Worm (Caenorhabditis elegans) whole organism, L1 larva: ENCODE measurements around the gene F18A11.2.

ENCODE experiments used
- blmp-1 ChIP-seq: fragments of 150-350 bp; optimal IDR thresholded peaks from 2 replicates; lab custom pipeline; 2014; ENCODE audit warnings: missing biosample characterization, missing genetic modification characterization
- ceh-8 ChIP-seq: fragments of 200-800 bp; sonication (Bioruptor generic); optimal IDR thresholded peaks from 2 replicates; lab custom pipeline; 2018; ENCODE audit warnings: mild to moderate bottlenecking, missing genetic modification characterization, moderate library complexity, missing compliant biosample characterization
- dpl-1 ChIP-seq, 3 experiments: fragments of 150-350 bp in 2 of 3; sonication (generic microtip) in 1 of 3; optimal IDR thresholded peaks; 2 replicates each; lab custom pipeline; 2014 to 2017; ENCODE audit warnings: missing biosample characterization in 3 of 3, missing genetic modification characterization in 3 of 3, missing genetic modification reagents in 3 of 3
- dsc-1 ChIP-seq: sonication (generic microtip); optimal IDR thresholded peaks from 2 replicates; lab custom pipeline; 2016; ENCODE audit warnings: mild to moderate bottlenecking, missing genetic modification characterization, missing compliant biosample characterization
- efl-1 ChIP-seq, 4 experiments: fragments of 150-350 bp; optimal IDR thresholded peaks in 3 of 4; peaks in 1 of 4; 1 replicate in 1 of 4; 2 replicates in 3 of 4; lab custom pipeline; 2014; ENCODE audit warnings: missing biosample characterization in 2 of 4, missing genetic modification characterization in 2 of 4, missing genetic modification reagents in 2 of 4
- efl-3 ChIP-seq: fragments of 200-800 bp; sonication (Bioruptor generic); optimal IDR thresholded peaks from 2 replicates; lab custom pipeline; 2018; ENCODE audit warnings: mild to moderate bottlenecking, missing genetic modification characterization, missing compliant biosample characterization
- egl-13 ChIP-seq: sonication (generic microtip); optimal IDR thresholded peaks from 2 replicates; lab custom pipeline; 2016; ENCODE audit warnings: missing genotype, missing genetic modification reagents, missing genetic modification characterization, missing compliant biosample characterization
- egl-27 ChIP-seq, 2 experiments: fragments of 150-350 bp in 1 of 2; sonication (generic microtip); optimal IDR thresholded peaks; 3 replicates each; lab custom pipeline; 2017 to 2018; ENCODE audit warnings: missing biosample characterization in 2 of 2, missing genetic modification characterization in 2 of 2, missing genetic modification reagents in 2 of 2
- elt-2 ChIP-seq: sonication (generic microtip); optimal IDR thresholded peaks from 2 replicates; lab custom pipeline; 2016; ENCODE audit warnings: missing genetic modification characterization, mild to moderate bottlenecking, inconsistent platforms, missing compliant biosample characterization, missing genetic modification reagents
- fkh-4 ChIP-seq: sonication (generic microtip); optimal IDR thresholded peaks from 2 replicates; lab custom pipeline; 2016; ENCODE audit warnings: missing compliant biosample characterization, missing genetic modification characterization, borderline replicate concordance
- fkh-8 ChIP-seq: sonication (generic microtip); optimal IDR thresholded peaks from 2 replicates; lab custom pipeline; 2016; ENCODE audit warnings: mild to moderate bottlenecking, missing genetic modification characterization, missing compliant biosample characterization
- fos-1 ChIP-seq: fragments of 150-350 bp; optimal IDR thresholded peaks from 2 replicates; lab custom pipeline; 2014; ENCODE audit warnings: missing biosample characterization, missing genetic modification characterization
- grh-1 ChIP-seq: fragments of 200-800 bp; sonication (Bioruptor generic); IDR thresholded peaks from 2 replicates; pipeline ENCODE4 v1.3.6; 2022; ENCODE audit warnings: missing genetic modification reagents, missing genetic modification characterization, missing compliant biosample characterization
- hlh-17 ChIP-seq: fragments of 200-800 bp; sonication (Bioruptor generic); optimal IDR thresholded peaks from 2 replicates; lab custom pipeline; 2018; ENCODE audit warnings: missing genetic modification characterization, mild to moderate bottlenecking, missing compliant biosample characterization, moderate library complexity, borderline replicate concordance
- hpl-2 ChIP-seq: fragments of 150-350 bp; optimal IDR thresholded peaks from 2 replicates; lab custom pipeline; 2014; ENCODE audit warnings: missing biosample characterization, missing genetic modification reagents, missing genetic modification characterization
- lin-14 ChIP-seq: fragments of 200-800 bp; sonication (Bioruptor generic); optimal IDR thresholded peaks from 2 replicates; lab custom pipeline; 2018; ENCODE audit warnings: mild to moderate bottlenecking, missing genetic modification characterization, moderate library complexity, missing compliant biosample characterization
- lin-35 ChIP-seq, 2 experiments: fragments of 150-350 bp; optimal IDR thresholded peaks; 2 replicates each; lab custom pipeline; 2014; ENCODE audit warnings: missing biosample characterization in 2 of 2, missing genetic modification characterization in 2 of 2, missing genetic modification reagents in 2 of 2
- lin-39 ChIP-seq: fragments of 150-350 bp; optimal IDR thresholded peaks from 2 replicates; lab custom pipeline; 2014; ENCODE audit warnings: missing biosample characterization, missing genetic modification reagents, missing genetic modification characterization
- lir-3 ChIP-seq: sonication (generic microtip); optimal IDR thresholded peaks from 2 replicates; lab custom pipeline; 2016; ENCODE audit warnings: mild to moderate bottlenecking, missing genetic modification characterization, moderate library complexity, missing compliant biosample characterization; ENCODE audit not compliant: poor library complexity
- lsy-2 ChIP-seq, 2 experiments: fragments of 150-350 bp; optimal IDR thresholded peaks; 2 replicates each; lab custom pipeline; 2014; ENCODE audit warnings: missing biosample characterization in 2 of 2, missing genetic modification characterization in 2 of 2
- mab-9 ChIP-seq: fragments of 200-800 bp; sonication (Bioruptor generic); IDR thresholded peaks from 2 replicates; pipeline ENCODE4 v1.3.6; 2022; ENCODE audit warnings: missing genetic modification reagents, missing genetic modification characterization, missing compliant biosample characterization
- nhr-20 ChIP-seq: sonication (generic microtip); optimal IDR thresholded peaks from 2 replicates; lab custom pipeline; 2016; ENCODE audit warnings: mild to moderate bottlenecking, missing genetic modification characterization, missing compliant biosample characterization
- nhr-47 ChIP-seq: sonication (generic microtip); optimal IDR thresholded peaks from 2 replicates; lab custom pipeline; 2016; ENCODE audit warnings: mild to moderate bottlenecking, missing genetic modification characterization, moderate library complexity, missing compliant biosample characterization
- nhr-76 ChIP-seq: sonication (generic microtip); optimal IDR thresholded peaks from 2 replicates; lab custom pipeline; 2017; ENCODE audit warnings: missing biosample characterization, missing genetic modification characterization
- nhr-84 ChIP-seq: sonication (generic microtip); optimal IDR thresholded peaks from 2 replicates; lab custom pipeline; 2017; ENCODE audit warnings: missing biosample characterization, missing genetic modification characterization
- nhr-90 ChIP-seq: sonication (generic microtip); optimal IDR thresholded peaks from 2 replicates; lab custom pipeline; 2016; ENCODE audit warnings: mild to moderate bottlenecking, missing genetic modification characterization, missing compliant biosample characterization; ENCODE audit not compliant: poor library complexity
- pax-3 ChIP-seq: fragments of 200-800 bp; sonication (Bioruptor generic); optimal IDR thresholded peaks from 2 replicates; lab custom pipeline; 2018; ENCODE audit warnings: mild to moderate bottlenecking, missing genetic modification characterization, moderate library complexity, missing compliant biosample characterization
- rnt-1 ChIP-seq: sonication (generic microtip); optimal IDR thresholded peaks from 2 replicates; lab custom pipeline; 2016; ENCODE audit warnings: mild to moderate bottlenecking, missing genetic modification characterization, moderate library complexity, missing compliant biosample characterization
- snpc-4 ChIP-seq: fragments of 150-350 bp; optimal IDR thresholded peaks from 2 replicates; lab custom pipeline; 2014; ENCODE audit warnings: missing biosample characterization, missing genetic modification characterization
- swsn-7 ChIP-seq: sonication (generic microtip); optimal IDR thresholded peaks from 2 replicates; lab custom pipeline; 2016; ENCODE audit warnings: missing genetic modification characterization, missing compliant biosample characterization
- tbx-2 ChIP-seq: sonication (generic microtip); optimal IDR thresholded peaks from 2 replicates; lab custom pipeline; 2016; ENCODE audit warnings: missing genetic modification characterization, missing compliant biosample characterization
- tlp-1 ChIP-seq: fragments of 150-350 bp; optimal IDR thresholded peaks from 2 replicates; lab custom pipeline; 2014; ENCODE audit warnings: missing biosample characterization, missing genetic modification characterization
- unc-86 ChIP-seq: sonication (generic microtip); optimal IDR thresholded peaks from 2 replicates; lab custom pipeline; 2016; ENCODE audit warnings: missing genetic modification characterization, missing compliant biosample characterization
- unc-98 ChIP-seq: fragments of 200-800 bp; sonication (Bioruptor generic); IDR thresholded peaks from 2 replicates; pipeline ENCODE4 v1.3.6; 2022; ENCODE audit warnings: missing genetic modification characterization, missing compliant biosample characterization
- vab-15 ChIP-seq: sonication (generic microtip); optimal IDR thresholded peaks from 2 replicates; lab custom pipeline; 2017; ENCODE audit warnings: missing genotype, mild to moderate bottlenecking, missing genetic modification characterization, missing compliant biosample characterization
- xbp-1 ChIP-seq: sonication (generic microtip); optimal IDR thresholded peaks from 2 replicates; lab custom pipeline; 2016; ENCODE audit warnings: missing genetic modification characterization, missing compliant biosample characterization
- zag-1 ChIP-seq: fragments of 150-350 bp; optimal IDR thresholded peaks from 2 replicates; lab custom pipeline; 2014; ENCODE audit warnings: missing biosample characterization, missing genetic modification characterization
- ztf-11 ChIP-seq, 2 experiments: sonication (generic microtip); optimal IDR thresholded peaks; 2 replicates each; lab custom pipeline; 2016 to 2017; ENCODE audit warnings: missing genetic modification characterization in 2 of 2, missing biosample characterization in 1 of 2, missing compliant biosample characterization in 1 of 2

F18A11.2 gene

DNA sequence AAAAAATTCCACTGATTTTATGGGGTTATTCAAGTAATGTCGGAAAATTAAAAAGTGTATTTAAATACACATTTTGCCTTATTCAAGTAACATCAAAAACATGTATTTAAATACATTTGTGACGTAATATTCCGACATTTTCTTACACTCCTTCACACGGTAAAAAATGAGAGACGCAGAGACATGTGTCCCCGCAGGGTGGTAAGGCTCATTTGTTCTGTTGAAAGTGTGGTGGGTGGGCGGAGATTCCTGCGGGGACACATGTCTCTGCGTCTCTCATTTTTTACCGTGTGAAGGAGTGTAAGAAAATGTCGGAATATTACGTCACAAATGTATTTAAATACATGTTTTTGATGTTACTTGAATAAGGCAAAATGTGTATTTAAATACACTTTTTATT, 15.1 kb upstream of the F18A11.2 start (continued):
- TF ChIP-seq dsc-1 (tag; lab: Kevin White, UChicago) (peak; percentile 59), unc-86 (tag; lab: Kevin White, UChicago) (peak; percentile 63), fkh-8 (peak; percentile 59), elt-2 (tag; lab: Kevin White, UChicago) (peak; percentile 47), lsy-2 (tag; optimal IDR thresholded peaks at IDR 0.05; lab: Kevin White, UChicago) (peak; percentile 40 to 49)

- TF ChIP-seq zag-1 (no peak), hlh-17 (no peak), efl-3 (GFP tag; lab: Kevin White, UChicago) (no peak), mab-9 (no peak), blmp-1 (peak; percentile 76), efl-1 (optimal IDR thresholded peaks at IDR 0.05; lab: Kevin White, UChicago) (no peak), efl-1 (GFP tag; optimal IDR thresholded peaks at IDR 0.05 in 1 of 2; lab: Kevin White, UChicago) (peak in 1 of 2 experiments; percentile 4)
- TF ChIP-seq, all 84 proteins: peak for 2
Observed at ce11 chrII:13022555-13022954, 8.9 kb upstream of the F18A11.2 start.

- no peak for TF ChIP-seq efl-1 (optimal IDR thresholded peaks at IDR 0.05; lab: Kevin White, UChicago)
- peak in 1 of 2 experiments; percentile 82 for TF ChIP-seq efl-1 (GFP tag; optimal IDR thresholded peaks at IDR 0.05 in 1 of 2; lab: Kevin White, UChicago)
- TF ChIP-seq nhr-90 (tag; lab: Kevin White, UChicago): no peak
Observed at ce11 chrII:13023518-13023917, 8.0 kb upstream of the F18A11.2 start.

DNA sequence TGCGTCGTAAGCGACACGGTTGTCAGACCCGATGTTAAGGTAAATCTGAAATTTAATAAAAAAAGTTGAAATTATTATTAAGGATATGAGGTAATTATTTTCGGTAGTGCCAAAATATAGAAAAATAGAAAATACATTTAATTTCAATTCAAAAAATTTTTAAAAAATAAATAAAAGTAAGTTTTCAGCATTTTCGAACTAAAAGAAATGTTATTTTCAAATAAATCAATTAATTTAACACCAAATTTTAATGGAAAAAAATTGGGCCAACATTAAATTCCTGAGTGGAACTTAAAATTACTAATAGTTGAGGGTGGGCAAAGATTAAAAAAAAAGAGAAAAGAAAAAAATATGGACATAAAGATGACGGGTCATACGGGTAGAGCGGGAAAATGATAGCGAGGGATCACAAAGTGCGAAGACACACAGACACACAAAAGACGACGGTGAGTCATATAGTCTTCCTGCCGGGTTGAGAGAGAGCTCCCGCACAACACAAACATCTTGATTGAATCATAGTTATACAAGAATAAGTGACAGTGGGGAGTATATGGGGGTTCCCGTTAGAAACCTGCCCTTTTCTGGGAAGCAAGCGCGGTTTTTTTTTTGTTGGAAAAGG, 5.6 kb upstream of the F18A11.2 start, which contains the start of gene max-2:
Gene max-2 (minus strand): TSS at position 51 of the 619 bp plus-strand sequence.
- TF ChIP-seq lir-3 (no peak), blmp-1 (peak; percentile 40), fos-1 (tag; lab: Kevin White, UChicago) (no peak), swsn-7 (tag; lab: Kevin White, UChicago) (no peak), pax-3 (tag; lab: Kevin White, UChicago) (no peak), grh-1 (no peak), egl-27 (tag; optimal IDR thresholded peaks at IDR 0.05; lab: Kevin White, UChicago) (no peak), egl-13 (tag; lab: Kevin White, UChicago) (no peak), ztf-11 (tag; optimal IDR thresholded peaks at IDR 0.05; lab: Kevin White, UChicago) (no peak), vab-15 (tag; lab: Kevin White, UChicago) (no peak), lin-35 (GFP tag; optimal IDR thresholded peaks at IDR 0.05; lab: Kevin White, UChicago) (peak in 1 of 2 experiments; percentile 6), lsy-2 (tag; optimal IDR thresholded peaks at IDR 0.05; lab: Kevin White, UChicago) (no peak), mab-9 (no peak), snpc-4 (no peak), xbp-1 (tag; lab: Kevin White, UChicago) (no peak), nhr-47 (tag; lab: Kevin White, UChicago) (no peak), unc-98 (GFP tag; lab: Robert Waterston, UW) (no peak), hpl-2 (GFP tag; lab: Kevin White, UChicago) (no peak), tlp-1 (no peak), nhr-20 (tag; lab: Kevin White, UChicago) (no peak), rnt-1 (tag; lab: Kevin White, UChicago) (no peak), lin-39 (no peak), nhr-84 (tag; lab: Kevin White, UChicago) (no peak), fkh-4 (tag; lab: Kevin White, UChicago) (no peak), efl-1 (optimal IDR thresholded peaks at IDR 0.05; lab: Kevin White, UChicago) (no peak), efl-1 (GFP tag; optimal IDR thresholded peaks at IDR 0.05 in 1 of 2; lab: Kevin White, UChicago) (no peak), tbx-2 (tag; lab: Kevin White, UChicago) (no peak), dpl-1 (GFP tag; optimal IDR thresholded peaks at IDR 0.05; lab: Kevin White, UChicago) (peak in 1 of 3 experiments; percentile 1), lin-14 (GFP tag; lab: Kevin White, UChicago) (peak; percentile 19), ceh-8 (no peak), nhr-76 (tag; lab: Kevin White, UChicago) (no peak)
